Worm (Caenorhabditis elegans): ENCODE data around the gene lon-1.

The lon-1 gene

DNA sequence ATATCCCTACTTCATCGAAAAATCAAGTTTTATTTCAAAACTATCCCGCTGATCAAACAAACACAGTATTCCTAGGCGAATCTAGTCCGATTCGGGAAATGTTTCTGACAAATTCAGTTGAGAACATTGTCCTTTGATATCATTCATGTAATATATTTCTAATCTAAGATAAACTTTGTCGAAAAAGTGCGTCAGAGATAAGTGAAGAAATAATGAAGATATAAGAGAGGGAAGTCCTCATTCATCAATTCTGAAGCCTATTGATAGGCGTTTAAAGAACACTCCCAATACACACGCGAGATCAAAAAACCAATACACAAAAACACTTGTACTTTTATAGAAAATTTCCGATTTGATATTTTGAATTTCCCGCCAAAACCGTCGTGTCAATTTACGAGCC, 9.4 kb upstream of the lon-1 start:
- TF ChIP-seq aptf-2 (GFP tag; conservative IDR thresholded peaks at IDR 0.05) = no peak
- TF ChIP-seq sea-2 (GFP tag; IDR thresholded peaks at IDR 0.05) = no peak
- no peak for TF ChIP-seq ceh-79 (tag; optimal IDR thresholded peaks at IDR 0.05)
- TF ChIP-seq gei-17 (GFP tag; optimal IDR thresholded peaks at IDR 0.05) = no peak
- no peak for TF ChIP-seq snpc-1.1 (tag; optimal IDR thresholded peaks at IDR 0.05; ENCODE audit: insufficient read depth)
- no peak for TF ChIP-seq egl-44 (GFP tag; IDR thresholded peaks at IDR 0.05)
- TF ChIP-seq T07F8.4 (tag; optimal IDR thresholded peaks at IDR 0.05) = no peak
- no peak for TF ChIP-seq cebp-2 (GFP tag; IDR thresholded peaks at IDR 0.05)
- TF ChIP-seq xnd-1 (tag; optimal IDR thresholded peaks at IDR 0.05) = no peak
- TF ChIP-seq T26A5.8 (tag; optimal IDR thresholded peaks at IDR 0.05) = no peak
- no peak for TF ChIP-seq madf-6 (GFP tag; IDR thresholded peaks at IDR 0.05)

DNA sequence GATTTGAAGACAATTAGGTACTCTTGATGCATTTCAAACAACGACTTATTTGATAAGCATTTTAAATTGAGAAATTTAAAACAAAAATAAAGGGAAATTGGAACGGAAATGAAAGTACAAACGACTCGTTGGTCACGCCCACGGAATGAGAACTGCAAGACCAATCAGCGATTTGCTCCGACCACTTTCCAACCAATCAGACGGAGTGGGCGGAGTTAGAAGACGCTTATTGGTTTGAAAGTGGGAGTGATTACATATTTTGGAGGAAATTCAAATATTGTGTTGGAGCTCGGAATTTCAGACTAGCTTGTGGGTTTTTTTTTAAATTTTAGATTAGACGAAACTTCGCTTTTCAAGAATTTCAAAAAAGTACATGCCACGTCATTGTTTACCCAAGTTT, 5.2 kb upstream of the lon-1 start:
- TF ChIP-seq nfyb-1 (GFP tag; IDR thresholded peaks at IDR 0.05) = peak; percentile 72; the same call in 1 of the 2 replicates
- TF ChIP-seq Y67H2A.10 (GFP tag; conservative IDR thresholded peaks at IDR 0.05) = no peak

DNA sequence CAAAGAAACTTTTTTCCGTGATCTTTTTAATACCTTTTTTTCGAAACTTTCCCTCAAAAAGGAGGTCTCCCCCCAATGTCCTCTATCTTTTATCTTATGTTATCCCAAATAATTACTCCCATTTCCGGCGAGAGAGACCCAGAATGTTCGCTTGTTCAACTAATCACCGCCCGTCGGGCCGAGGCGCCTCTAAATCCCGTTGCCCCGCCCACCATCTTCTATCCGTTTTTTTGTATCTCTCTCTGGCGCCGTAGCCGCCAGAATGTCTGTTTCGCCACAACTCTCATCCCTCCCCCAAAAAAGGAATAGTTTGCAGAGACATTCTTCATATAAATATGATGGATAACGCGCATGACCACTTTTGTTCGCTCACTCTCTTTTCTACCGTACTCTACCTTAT, 1.6 kb upstream of the lon-1 start:
- TF ChIP-seq ceh-91 (GFP tag; IDR thresholded peaks at IDR 0.05) (no peak), zfh-2 (GFP tag; conservative IDR thresholded peaks at IDR 0.05) (0 out of 2 replicates have a peak, but pooled peaks have one; percentile 18)

DNA sequence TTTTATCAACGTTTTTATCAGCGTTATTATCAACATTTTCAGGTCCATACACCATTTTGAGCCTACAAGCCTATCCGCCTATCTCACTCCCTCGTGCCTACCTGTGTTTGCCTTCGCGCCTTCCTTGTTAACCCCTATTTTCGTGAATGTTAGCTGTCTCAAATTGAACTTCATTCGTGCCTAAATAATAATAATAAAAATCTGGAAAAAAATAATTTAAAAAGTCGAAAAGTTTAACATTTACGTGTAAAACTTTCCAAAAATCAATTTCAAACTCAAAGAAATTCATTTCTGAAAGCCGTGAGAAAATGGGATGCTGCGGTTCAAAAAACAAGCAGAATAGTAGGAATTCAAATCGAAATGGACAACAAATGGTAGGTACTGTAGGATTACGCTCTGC, 3.7 kb downstream of the lon-1 start, which contains the start of gene R02F2.10:
Gene R02F2.10 (plus strand): TSS at position 301 of the 400 bp plus-strand sequence.
- TF ChIP-seq sdz-38 (tag; optimal IDR thresholded peaks at IDR 0.05) (no peak), ztf-22 (GFP tag; optimal IDR thresholded peaks at IDR 0.05) (no peak), F57A8.1 (GFP tag; optimal IDR thresholded peaks at IDR 0.05) (no peak), Y53F4B.3 (GFP tag; IDR thresholded peaks at IDR 0.05) (no peak), F22D6.2 (tag; optimal IDR thresholded peaks at IDR 0.05) (no peak), B0035.1 (tag; optimal IDR thresholded peaks at IDR 0.05) (no peak), hlh-12 (tag; optimal IDR thresholded peaks at IDR 0.05) (no peak), die-1 (tag; optimal IDR thresholded peaks at IDR 0.05) (no peak)

DNA sequence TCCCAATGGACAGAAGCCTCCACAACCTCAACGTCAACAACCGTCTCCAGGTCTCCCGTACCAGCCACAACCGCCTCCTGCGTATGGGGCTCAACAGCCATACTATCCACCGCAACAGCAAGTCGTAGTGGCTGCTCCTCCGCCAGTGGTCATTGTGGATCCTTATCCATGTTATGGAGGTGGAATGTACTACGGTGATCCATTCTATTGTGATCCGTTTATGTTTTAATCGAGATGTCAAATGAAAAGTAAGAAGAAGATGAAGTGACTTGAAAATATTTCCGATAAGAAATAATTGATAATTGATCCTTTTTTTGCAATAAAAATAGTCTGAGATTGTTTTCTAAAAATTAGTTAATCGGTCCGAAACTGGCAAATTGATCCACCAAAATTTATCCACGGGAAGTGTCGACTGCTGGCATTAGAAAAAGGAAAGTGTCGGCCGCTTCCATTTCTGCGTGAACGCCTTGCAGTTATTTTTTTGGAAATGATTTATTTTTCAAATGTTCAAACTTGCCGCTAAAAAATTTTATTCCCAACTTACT, 4.6 kb downstream of the lon-1 start, which contains the start of the genes R02F2.6 and R02F2.5:
Gene R02F2.6 (minus strand): TSS at position 101 of the 545 bp plus-strand sequence.
Gene R02F2.5 (plus strand): TSS at position 495 of the 545 bp plus-strand sequence.
- TF ChIP-seq zfh-2 (GFP tag; conservative IDR thresholded peaks at IDR 0.05) (0 out of 2 replicates have a peak, but pooled peaks have one; percentile 2), K12H6.12 (tag; optimal IDR thresholded peaks at IDR 0.05) (no peak), hsf-1 (GFP tag; IDR thresholded peaks at IDR 0.05) (no peak), nhr-120 (GFP tag; IDR thresholded peaks at IDR 0.05) (no peak), gei-17 (GFP tag; optimal IDR thresholded peaks at IDR 0.05) (no peak), snpc-1.1 (tag; optimal IDR thresholded peaks at IDR 0.05; ENCODE audit: insufficient read depth) (peak; percentile 15), F33H1.4 (GFP tag; IDR thresholded peaks at IDR 0.05) (no peak), mel-28 (tag; optimal IDR thresholded peaks at IDR 0.05; ENCODE audit: borderline replicate concordance) (no peak), xnd-1 (tag; optimal IDR thresholded peaks at IDR 0.05) (no peak), lsy-27 (tag; optimal IDR thresholded peaks at IDR 0.05; ENCODE audit: borderline replicate concordance, insufficient read depth) (no peak), F55B11.4 (tag; optimal IDR thresholded peaks at IDR 0.05; ENCODE audit: borderline replicate concordance, insufficient read depth) (no peak), Y53F4B.3 (GFP tag; IDR thresholded peaks at IDR 0.05) (no peak)

Measured in whole organism, young adult.